Fruit fly (Drosophila melanogaster): ENCODE data around the gene CG42831.
A peak's percentile ranks its signal among the peaks of the same experiment; 100 is the strongest.

- TF ChIP-seq CG9727 (GFP tag; optimal IDR thresholded peaks at IDR 0.05), result peak; percentile 29
- TF ChIP-seq pan (optimal IDR thresholded peaks at IDR 0.05), result no peak
- no peak for TF ChIP-seq pan (GFP tag; optimal IDR thresholded peaks at IDR 0.05 in 1 of 2, IDR thresholded peaks at IDR 0.05 in 1 of 2)
- no peak for TF ChIP-seq Kr (GFP tag; optimal IDR thresholded peaks at IDR 0.05)
- TF ChIP-seq Dll (GFP tag; IDR thresholded peaks at IDR 0.05; ENCODE audit: partially characterized antibody), result no peak
- no peak for TF ChIP-seq disco-r (GFP tag; optimal IDR thresholded peaks at IDR 0.05)
Observed at dm6 chr3L:10827348-10827747, 12.7 kb downstream of the CG42831 start.

All from whole organism, embryonic.